Fruit fly (Drosophila melanogaster) whole organism, embryonic: ENCODE results near the gene CG46439.

Experiments
- Ada2b ChIP-seq: fragments of 200-800 bp; sonication (Bioruptor generic); IDR thresholded peaks from 2 replicates; pipeline ENCODE4 v1.3.6; 2022; ENCODE audit warnings: missing biosample characterization, missing genetic modification characterization
- Adf1 ChIP-seq: fragments of 200-800 bp; sonication (Bioruptor generic); IDR thresholded peaks from 2 replicates; pipeline ENCODE4 v1.3.6; 2022; ENCODE audit warnings: missing biosample characterization, missing genetic modification characterization
- Atf3 ChIP-seq: fragments of 200-800 bp; sonication (Bioruptor generic); optimal IDR thresholded peaks from 3 replicates; lab custom pipeline; 2016; ENCODE audit warnings: missing biosample characterization, missing genetic modification characterization
- CG11247 ChIP-seq: fragments of 200-800 bp; sonication (Bioruptor generic); IDR thresholded peaks from 2 replicates; pipeline ENCODE4 v1.3.6; 2022; ENCODE audit warnings: missing biosample characterization, missing genetic modification characterization
- CG11560 ChIP-seq: fragments of 200-800 bp; sonication (Bioruptor generic); IDR thresholded peaks from 3 replicates; pipeline ENCODE4 v1.3.6; 2022; ENCODE audit warnings: missing biosample characterization, missing genetic modification characterization
- CG12104 ChIP-seq: fragments of 200-800 bp; sonication (Bioruptor generic); optimal IDR thresholded peaks from 3 replicates; lab custom pipeline; 2016; ENCODE audit warnings: missing biosample characterization, missing genetic modification characterization
- CG12155 ChIP-seq: fragments of 200-800 bp; sonication (Bioruptor generic); optimal IDR thresholded peaks from 3 replicates; lab custom pipeline; 2016; ENCODE audit warnings: missing biosample characterization, missing genetic modification characterization
- CG12659 ChIP-seq: fragments of 200-800 bp; sonication (Bioruptor generic); optimal IDR thresholded peaks from 3 replicates; lab custom pipeline; 2017; ENCODE audit warnings: mild to moderate bottlenecking, missing biosample characterization, missing genetic modification reagents, missing genetic modification characterization
- CG13287 ChIP-seq: fragments of 200-800 bp; sonication (Bioruptor generic); IDR thresholded peaks from 2 replicates; pipeline ENCODE4 v1.3.6; 2022; ENCODE audit warnings: missing biosample characterization, missing genetic modification characterization; ENCODE audit not compliant: partially characterized antibody
- CG14710 ChIP-seq: fragments of 200-800 bp; sonication (Bioruptor generic); optimal IDR thresholded peaks from 3 replicates; lab custom pipeline; 2019; ENCODE audit warnings: missing biosample characterization, mild to moderate bottlenecking, missing genetic modification characterization, moderate library complexity
- CG14965 ChIP-seq: fragments of 200-800 bp; sonication (Bioruptor generic); optimal IDR thresholded peaks from 2 replicates; lab custom pipeline; 2016; ENCODE audit warnings: missing biosample characterization, missing genetic modification characterization, borderline replicate concordance
- CG15601 ChIP-seq: fragments of 200-800 bp; sonication (Bioruptor generic); optimal IDR thresholded peaks from 3 replicates; lab custom pipeline; 2019; ENCODE audit warnings: missing biosample characterization, mild to moderate bottlenecking, missing genetic modification characterization, moderate library complexity
- CG16813 ChIP-seq: fragments of 200-800 bp; sonication (Bioruptor generic); IDR thresholded peaks from 3 replicates; pipeline ENCODE4 v1.3.6; 2022; ENCODE audit warnings: missing biosample characterization, missing genetic modification characterization; ENCODE audit not compliant: partially characterized antibody
- CG16863 ChIP-seq: fragments of 200-800 bp; sonication (Bioruptor generic); optimal IDR thresholded peaks from 3 replicates; lab custom pipeline; 2016; ENCODE audit warnings: missing biosample characterization, missing genetic modification characterization
- CG17361 ChIP-seq: fragments of 200-800 bp; sonication (Bioruptor generic); IDR thresholded peaks from 3 replicates; pipeline ENCODE4 v1.3.6; 2022; ENCODE audit warnings: missing biosample characterization, missing genetic modification characterization
- CG17568 ChIP-seq: fragments of 200-800 bp; sonication (Bioruptor generic); optimal IDR thresholded peaks from 2 replicates; lab custom pipeline; 2018; ENCODE audit warnings: missing biosample characterization, mild to moderate bottlenecking, missing genetic modification characterization, moderate library complexity
- CG1792 ChIP-seq: fragments of 200-800 bp; sonication (Bioruptor generic); optimal IDR thresholded peaks from 2 replicates; lab custom pipeline; 2016; ENCODE audit warnings: missing biosample characterization, missing genetic modification characterization
- CG31388 ChIP-seq: fragments of 200-800 bp; sonication (Bioruptor generic); optimal IDR thresholded peaks from 2 replicates; lab custom pipeline; 2016; ENCODE audit warnings: missing biosample characterization, missing genetic modification characterization
- CG34422 ChIP-seq: fragments of 200-800 bp; sonication (Bioruptor generic); IDR thresholded peaks from 3 replicates; pipeline ENCODE4 v1.3.6; 2022; ENCODE audit warnings: missing biosample characterization, missing genetic modification characterization
- CG4820 ChIP-seq: fragments of 200-800 bp; sonication (Bioruptor generic); optimal IDR thresholded peaks from 3 replicates; lab custom pipeline; 2016; ENCODE audit warnings: missing biosample characterization, missing genetic modification characterization
- CG6654 ChIP-seq: fragments of 200-800 bp; sonication (Bioruptor generic); optimal IDR thresholded peaks from 2 replicates; lab custom pipeline; 2017; ENCODE audit warnings: missing biosample characterization, mild to moderate bottlenecking, missing genetic modification characterization
- CG6813 ChIP-seq: fragments of 200-800 bp; sonication (Bioruptor generic); optimal IDR thresholded peaks from 2 replicates; lab custom pipeline; 2017; ENCODE audit warnings: missing biosample characterization, missing genetic modification characterization, mild to moderate bottlenecking, moderate library complexity, missing genetic modification reagents
- CG7357 ChIP-seq: fragments of 200-800 bp; sonication (Bioruptor generic); IDR thresholded peaks from 3 replicates; pipeline ENCODE4 v1.3.6; 2022; ENCODE audit warnings: missing biosample characterization, missing genetic modification characterization
- D19A ChIP-seq: fragments of 200-800 bp; optimal IDR thresholded peaks from 3 replicates; lab custom pipeline; 2019; ENCODE audit warnings: missing biosample characterization, mild to moderate bottlenecking, missing genetic modification characterization, moderate library complexity
- D19B ChIP-seq: fragments of 200-800 bp; sonication (Bioruptor generic); optimal IDR thresholded peaks from 2 replicates; lab custom pipeline; 2017; ENCODE audit warnings: missing biosample characterization, mild to moderate bottlenecking, missing genetic modification characterization
- Ets65A ChIP-seq: fragments of 200-800 bp; sonication (Bioruptor generic); peaks from one replicate; lab custom pipeline; 2016; ENCODE audit warnings: missing biosample characterization, missing genetic modification characterization
- GATAe ChIP-seq: fragments of 200-800 bp; sonication (Bioruptor generic); conservative IDR thresholded peaks from 2 replicates; pipeline ENCODE4 v1.3.6; 2022; ENCODE audit warnings: missing biosample characterization, missing genetic modification characterization
- HmgD ChIP-seq: fragments of 200-800 bp; sonication (Bioruptor generic); optimal IDR thresholded peaks from 3 replicates; lab custom pipeline; 2016; ENCODE audit warnings: missing biosample characterization, missing genetic modification characterization
- MTF-1 ChIP-seq: fragments of 200-800 bp; sonication (Bioruptor generic); optimal IDR thresholded peaks from 2 replicates; lab custom pipeline; 2018; ENCODE audit warnings: missing biosample characterization, mild to moderate bottlenecking, missing genetic modification characterization, borderline replicate concordance
- Med ChIP-seq: fragments of 200-800 bp; sonication (Bioruptor generic); peaks from one replicate; lab custom pipeline; 2016; ENCODE audit warnings: missing biosample characterization, missing genetic modification characterization, mild to moderate bottlenecking, inconsistent platforms, moderate library complexity
- NC2α ChIP-seq: fragments of 200-800 bp; sonication (Bioruptor generic); optimal IDR thresholded peaks from 2 replicates; lab custom pipeline; 2016; ENCODE audit warnings: missing biosample characterization, missing genetic modification characterization
- NC2β ChIP-seq: fragments of 200-800 bp; sonication (Bioruptor generic); optimal IDR thresholded peaks from 2 replicates; lab custom pipeline; 2016; ENCODE audit warnings: missing biosample characterization, missing genetic modification characterization
- Nf-YA ChIP-seq: fragments of 200-800 bp; sonication (Bioruptor generic); IDR thresholded peaks from 2 replicates; pipeline ENCODE4 v1.3.6; 2022; ENCODE audit warnings: missing biosample characterization, missing genetic modification characterization
- Nf-YC ChIP-seq: fragments of 200-800 bp; optimal IDR thresholded peaks from 3 replicates; lab custom pipeline; 2019; ENCODE audit warnings: missing biosample characterization, mild to moderate bottlenecking, missing genetic modification characterization, moderate library complexity
- Taf1 ChIP-seq: fragments of 200-800 bp; sonication (Bioruptor generic); IDR thresholded peaks from 2 replicates; pipeline ENCODE4 v1.3.6; 2022; ENCODE audit warnings: missing biosample characterization, missing genetic modification characterization
- Trl ChIP-seq, 3 experiments: fragments of >200 bp in 2 of 3; fragments of 200-800 bp in 1 of 3; sonication (Bioruptor generic) in 1 of 3; optimal IDR thresholded peaks; 2 replicates in 1 of 3; 3 replicates in 2 of 3; lab custom pipeline; 2016 to 2017; ENCODE audit warnings: missing biosample characterization in 1 of 3, missing genetic modification characterization in 1 of 3
- Xrp1 ChIP-seq: fragments of 200-800 bp; sonication (Bioruptor generic); IDR thresholded peaks from 2 replicates; pipeline ENCODE4 v1.3.6; 2022; ENCODE audit warnings: missing biosample characterization, missing genetic modification characterization
- bab2 ChIP-seq: fragments of 200-800 bp; sonication (Bioruptor generic); optimal IDR thresholded peaks from 2 replicates; lab custom pipeline; 2016; ENCODE audit warnings: missing biosample characterization, missing genetic modification characterization
- chn ChIP-seq: fragments of 200-800 bp; sonication (Bioruptor generic); optimal IDR thresholded peaks from 2 replicates; lab custom pipeline; 2016; ENCODE audit warnings: missing biosample characterization, missing genetic modification characterization
- en ChIP-seq: fragments of 200-800 bp; sonication (Bioruptor generic); optimal IDR thresholded peaks from 2 replicates; lab custom pipeline; 2016; ENCODE audit warnings: missing biosample characterization, missing genetic modification characterization
- gce ChIP-seq: fragments of 200-800 bp; sonication (Bioruptor generic); IDR thresholded peaks from 3 replicates; pipeline ENCODE4 v1.3.6; 2022; ENCODE audit warnings: missing biosample characterization, missing genetic modification characterization
- ind ChIP-seq: fragments of 200-800 bp; sonication (Bioruptor generic); optimal IDR thresholded peaks from 3 replicates; lab custom pipeline; 2016; ENCODE audit warnings: missing biosample characterization, missing genetic modification characterization
- lbe ChIP-seq: fragments of 200-800 bp; sonication (Bioruptor generic); optimal IDR thresholded peaks from 2 replicates; lab custom pipeline; 2016; ENCODE audit warnings: missing biosample characterization, mild to moderate bottlenecking, missing genetic modification characterization
- lov ChIP-seq, 2 experiments: fragments of 200-800 bp in 1 of 2; fragments of >200 bp in 1 of 2; sonication (Bioruptor generic) in 1 of 2; IDR thresholded peaks in 1 of 2; optimal IDR thresholded peaks in 1 of 2; 2 replicates in 1 of 2; 3 replicates in 1 of 2; pipeline versions ENCODE4 v1.3.6 to Lab custom; 2017 to 2022; ENCODE audit warnings: missing biosample characterization in 1 of 2, missing genetic modification characterization in 1 of 2
- ro ChIP-seq: fragments of 200-800 bp; sonication (Bioruptor generic); IDR thresholded peaks from 2 replicates; pipeline ENCODE4 v1.3.6; 2022; ENCODE audit warnings: missing biosample characterization, missing genetic modification characterization
- run ChIP-seq: fragments of 200-800 bp; sonication (Bioruptor generic); optimal IDR thresholded peaks from 3 replicates; lab custom pipeline; 2018; ENCODE audit warnings: missing biosample characterization, mild to moderate bottlenecking, missing genetic modification characterization
- salm ChIP-seq: fragments of 200-800 bp; sonication (Bioruptor generic); optimal IDR thresholded peaks from 2 replicates; lab custom pipeline; 2018; ENCODE audit warnings: missing biosample characterization, mild to moderate bottlenecking, missing genetic modification characterization
- scrt ChIP-seq: fragments of 200-800 bp; sonication (Bioruptor generic); optimal IDR thresholded peaks from 2 replicates; lab custom pipeline; 2018; ENCODE audit warnings: missing biosample characterization, mild to moderate bottlenecking, missing genetic modification characterization, moderate library complexity
- seq ChIP-seq: fragments of 200-800 bp; sonication (Bioruptor generic); IDR thresholded peaks from 2 replicates; pipeline ENCODE4 v1.3.6; 2022; ENCODE audit warnings: missing biosample characterization, missing genetic modification characterization
- wdn ChIP-seq: fragments of 200-800 bp; sonication (Bioruptor generic); IDR thresholded peaks from 2 replicates; pipeline ENCODE4 v1.3.6; 2022; ENCODE audit warnings: missing biosample characterization, missing genetic modification characterization

Gene CG46439

dm6 chr3L:11061200-11061599 lies 34.8 kb downstream of the CG46439 start, which contains the start of the genes CG6321 and Blos2 (continued):
- TF ChIP-seq salm (tag; lab: Kevin White, UChicago) (peak; percentile 77), CG31388 (peak; percentile 29), GATAe (GFP tag; lab: Robert Waterston, UW) (peak; percentile 55; the same call in 1 of the 2 replicates), CG17361 (GFP tag; lab: Robert Waterston, UW) (peak; percentile 81), Adf1 (0 out of 2 replicates have a peak, but pooled peaks have one; percentile 22), run (tag; lab: Kevin White, UChicago) (peak; percentile 59), Med (GFP tag; lab: Kevin White, UChicago) (peak; percentile 93), D19A (tag; lab: Kevin White, UChicago) (peak; percentile 93), Ets65A (GFP tag; lab: Kevin White, UChicago) (no peak), Taf1 (GFP tag; lab: Robert Waterston, UW) (peak; percentile 40; the same call in 1 of the 2 replicates), ro (GFP tag; lab: Robert Waterston, UW) (no peak), Trl (optimal IDR thresholded peaks at IDR 0.05; lab: Kevin White, UChicago) (no peak), Trl (GFP tag; optimal IDR thresholded peaks at IDR 0.05; lab: Kevin White, UChicago) (peak; percentile 45), Nf-YC (tag; lab: Kevin White, UChicago) (peak; percentile 69), wdn (GFP tag; lab: Robert Waterston, UW) (no peak), CG6654 (GFP tag; lab: Kevin White, UChicago) (peak; percentile 21), scrt (GFP tag; lab: Kevin White, UChicago) (peak; percentile 68), lov (optimal IDR thresholded peaks at IDR 0.05; lab: Kevin White, UChicago) (no peak), lov (GFP tag; IDR thresholded peaks at IDR 0.05; lab: Robert Waterston, UW) (0 out of 3 replicates have a peak, but pooled peaks have one; percentile 37), CG13287 (GFP tag; lab: Robert Waterston, UW) (0 out of 2 replicates have a peak, but pooled peaks have one; percentile 14), Xrp1 (GFP tag; lab: Robert Waterston, UW) (peak; percentile 91), CG14965 (GFP tag; lab: Kevin White, UChicago) (no peak), Ada2b (GFP tag; lab: Robert Waterston, UW) (peak; percentile 60; the same call in 1 of the 2 replicates), chn (GFP tag; lab: Kevin White, UChicago) (peak; percentile 42), CG11560 (tag; lab: Robert Waterston, UW) (no peak), CG12104 (GFP tag; lab: Kevin White, UChicago) (peak; percentile 68), CG7357 (GFP tag; lab: Robert Waterston, UW) (peak; percentile 45; the same call in 1 of the 3 replicates), CG12659 (GFP tag; lab: Kevin White, UChicago) (peak; percentile 68), NC2α (GFP tag; lab: Kevin White, UChicago) (no peak), CG4820 (GFP tag; lab: Kevin White, UChicago) (peak; percentile 55), bab2 (GFP tag; lab: Kevin White, UChicago) (peak; percentile 61), CG16813 (GFP tag; lab: Robert Waterston, UW) (no peak), CG17568 (GFP tag; lab: Kevin White, UChicago) (peak; percentile 78), gce (GFP tag; lab: Robert Waterston, UW) (0 out of 3 replicates have a peak, but pooled peaks have one; percentile 5), HmgD (no peak), Nf-YA (GFP tag; lab: Robert Waterston, UW) (0 out of 2 replicates have a peak, but pooled peaks have one; percentile 32), seq (GFP tag; lab: Robert Waterston, UW) (peak; percentile 16; the same call in 1 of the 2 replicates), CG11247 (GFP tag; lab: Robert Waterston, UW) (peak; percentile 50), ind (peak; percentile 75), D19B (GFP tag; lab: Kevin White, UChicago) (peak; percentile 98), Atf3 (no peak), CG12155 (GFP tag; lab: Kevin White, UChicago) (peak; percentile 64), CG15601 (tag; lab: Kevin White, UChicago) (peak; percentile 68), CG1792 (GFP tag; lab: Kevin White, UChicago) (no peak), CG16863 (GFP tag; lab: Kevin White, UChicago) (peak; percentile 1), en (GFP tag; lab: Kevin White, UChicago) (peak; percentile 27), NC2β (GFP tag; lab: Kevin White, UChicago) (peak; percentile 41), MTF-1 (GFP tag; lab: Kevin White, UChicago) (peak; percentile 6), lbe (GFP tag; lab: Kevin White, UChicago) (peak; percentile 58), CG14710 (tag; lab: Kevin White, UChicago) (peak; percentile 82), CG6813 (GFP tag; lab: Kevin White, UChicago) (peak; percentile 26), CG34422 (GFP tag; lab: Robert Waterston, UW) (0 out of 3 replicates have a peak, but pooled peaks have one; percentile 38)
